Fruit fly (Drosophila melanogaster) whole organism, embryonic: Measurements from ENCODE around the gene CG10866.

Experiments used
- CG10959 ChIP-seq: fragments of 200-800 bp; sonication (Bioruptor generic); IDR thresholded peaks from 2 replicates; pipeline ENCODE4 v1.3.6; 2022; ENCODE audit warnings: missing biosample characterization, missing genetic modification characterization
- CG11695 ChIP-seq: fragments of 200-800 bp; sonication (Bioruptor generic); IDR thresholded peaks from 3 replicates; pipeline ENCODE4 v1.3.6; 2022; ENCODE audit warnings: missing biosample characterization, missing genetic modification characterization
- CG12155 ChIP-seq: fragments of 200-800 bp; sonication (Bioruptor generic); optimal IDR thresholded peaks from 3 replicates; lab custom pipeline; 2016; ENCODE audit warnings: missing biosample characterization, missing genetic modification characterization
- CG12219 ChIP-seq: fragments of 200-800 bp; sonication (Bioruptor generic); optimal IDR thresholded peaks from 3 replicates; lab custom pipeline; 2018; ENCODE audit warnings: missing biosample characterization, mild to moderate bottlenecking, missing genetic modification characterization
- CG15011 ChIP-seq: fragments of 200-800 bp; sonication (Bioruptor generic); optimal IDR thresholded peaks from 3 replicates; lab custom pipeline; 2018; ENCODE audit warnings: missing biosample characterization, mild to moderate bottlenecking, missing genetic modification characterization
- CG1529 ChIP-seq: fragments of 200-800 bp; sonication (Bioruptor generic); optimal IDR thresholded peaks from 3 replicates; lab custom pipeline; 2018; ENCODE audit warnings: missing biosample characterization, missing genetic modification characterization
- CG1647 ChIP-seq: fragments of 200-800 bp; sonication (Bioruptor generic); optimal IDR thresholded peaks from 3 replicates; lab custom pipeline; 2016; ENCODE audit warnings: missing biosample characterization, missing genetic modification characterization
- CG17361 ChIP-seq: fragments of 200-800 bp; sonication (Bioruptor generic); IDR thresholded peaks from 3 replicates; pipeline ENCODE4 v1.3.6; 2022; ENCODE audit warnings: missing biosample characterization, missing genetic modification characterization
- CG3847 ChIP-seq: fragments of 200-800 bp; sonication (Bioruptor generic); IDR thresholded peaks from 2 replicates; pipeline ENCODE4 v1.3.6; 2022; ENCODE audit warnings: missing biosample characterization, missing genetic modification characterization
- CG3995 ChIP-seq: fragments of 200-800 bp; sonication (Bioruptor generic); optimal IDR thresholded peaks from 3 replicates; lab custom pipeline; 2016; ENCODE audit warnings: missing biosample characterization, missing genetic modification characterization
- CG42726 ChIP-seq: fragments of 200-800 bp; sonication (Bioruptor generic); IDR thresholded peaks from 2 replicates; pipeline ENCODE4 v1.3.6; 2022; ENCODE audit warnings: missing biosample characterization, missing genetic modification characterization; ENCODE audit not compliant: partially characterized antibody
- CG4282 ChIP-seq: fragments of 200-800 bp; sonication (Bioruptor generic); optimal IDR thresholded peaks from 2 replicates; lab custom pipeline; 2016; ENCODE audit warnings: missing biosample characterization, missing genetic modification characterization
- CG4820 ChIP-seq: fragments of 200-800 bp; sonication (Bioruptor generic); optimal IDR thresholded peaks from 3 replicates; lab custom pipeline; 2016; ENCODE audit warnings: missing biosample characterization, missing genetic modification characterization
- CG6813 ChIP-seq: fragments of 200-800 bp; sonication (Bioruptor generic); optimal IDR thresholded peaks from 2 replicates; lab custom pipeline; 2017; ENCODE audit warnings: missing biosample characterization, missing genetic modification characterization, mild to moderate bottlenecking, moderate library complexity, missing genetic modification reagents
- CG7839 ChIP-seq: fragments of 200-800 bp; sonication (Bioruptor generic); optimal IDR thresholded peaks from 3 replicates; lab custom pipeline; 2018; ENCODE audit warnings: missing biosample characterization, mild to moderate bottlenecking, missing genetic modification characterization, moderate library complexity
- CG8290 ChIP-seq, 3 experiments: fragments of 200-800 bp; sonication (Bioruptor generic); optimal IDR thresholded peaks; 2 replicates each; lab custom pipeline; 2016 to 2019; ENCODE audit warnings: missing biosample characterization in 3 of 3, missing genetic modification characterization in 3 of 3, mild to moderate bottlenecking in 2 of 3, moderate library complexity in 1 of 3
- CG9797 ChIP-seq: fragments of 200-800 bp; sonication (Bioruptor generic); optimal IDR thresholded peaks from 3 replicates; lab custom pipeline; 2018; ENCODE audit warnings: missing biosample characterization, mild to moderate bottlenecking, missing genetic modification characterization
- CTCF ChIP-seq: fragments of 200-800 bp; sonication (Bioruptor generic); optimal IDR thresholded peaks from 2 replicates; lab custom pipeline; 2017; ENCODE audit warnings: missing biosample characterization, mild to moderate bottlenecking, missing genetic modification characterization, moderate library complexity
- D ChIP-seq, 2 experiments: fragments of 200-800 bp in 1 of 2; fragments of >200 bp in 1 of 2; sonication (Bioruptor generic) in 1 of 2; optimal IDR thresholded peaks; 2 replicates in 1 of 2; 3 replicates in 1 of 2; lab custom pipeline; 2017; ENCODE audit warnings: mild to moderate bottlenecking in 1 of 2, missing biosample characterization in 1 of 2, missing genetic modification characterization in 1 of 2, missing genetic modification reagents in 1 of 2
- Dad ChIP-seq: fragments of 200-800 bp; sonication (Bioruptor generic); optimal IDR thresholded peaks from 3 replicates; lab custom pipeline; 2016; ENCODE audit warnings: missing biosample characterization, missing genetic modification characterization
- Deaf1 ChIP-seq: fragments of 200-800 bp; optimal IDR thresholded peaks from 3 replicates; lab custom pipeline; 2019; ENCODE audit warnings: missing biosample characterization, mild to moderate bottlenecking, missing genetic modification characterization, moderate library complexity
- Dll ChIP-seq: fragments of 200-800 bp; sonication (Bioruptor generic); IDR thresholded peaks from 4 replicates; pipeline ENCODE4 v1.3.6; 2022; ENCODE audit warnings: missing biosample characterization, missing genetic modification characterization; ENCODE audit not compliant: partially characterized antibody
- Doc2 ChIP-seq: fragments of 200-800 bp; sonication (Bioruptor generic); IDR thresholded peaks from 2 replicates; pipeline ENCODE4 v1.3.6; 2022; ENCODE audit warnings: missing biosample characterization, missing genetic modification characterization
- H15 ChIP-seq: fragments of 200-800 bp; sonication (Bioruptor generic); IDR thresholded peaks from 3 replicates; pipeline ENCODE4 v1.3.6; 2022; ENCODE audit warnings: missing biosample characterization, missing genetic modification characterization
- Neu2 ChIP-seq: fragments of 200-800 bp; sonication (Bioruptor generic); optimal IDR thresholded peaks from 3 replicates; lab custom pipeline; 2016; ENCODE audit warnings: missing biosample characterization, missing genetic modification characterization, borderline replicate concordance
- Pdp1 ChIP-seq, 2 experiments: fragments of 200-800 bp; sonication (Bioruptor generic); optimal IDR thresholded peaks; 3 replicates each; lab custom pipeline; 2016; ENCODE audit warnings: missing biosample characterization in 2 of 2, missing genetic modification characterization in 2 of 2, mild to moderate bottlenecking in 1 of 2, moderate library complexity in 1 of 2
- Rfx ChIP-seq: fragments of 200-800 bp; sonication (Bioruptor generic); IDR thresholded peaks from 2 replicates; pipeline ENCODE4 v1.3.6; 2022; ENCODE audit warnings: missing biosample characterization, missing genetic modification characterization
- Sry-β ChIP-seq: fragments of 200-800 bp; sonication (Bioruptor generic); optimal IDR thresholded peaks from 2 replicates; lab custom pipeline; 2018; ENCODE audit warnings: missing biosample characterization, mild to moderate bottlenecking, missing genetic modification characterization, moderate library complexity
- Trl ChIP-seq, 3 experiments: fragments of >200 bp in 2 of 3; fragments of 200-800 bp in 1 of 3; sonication (Bioruptor generic) in 1 of 3; optimal IDR thresholded peaks; 2 replicates in 1 of 3; 3 replicates in 2 of 3; lab custom pipeline; 2016 to 2017; ENCODE audit warnings: missing biosample characterization in 1 of 3, missing genetic modification characterization in 1 of 3
- az2 ChIP-seq: fragments of 200-800 bp; sonication (Bioruptor generic); optimal IDR thresholded peaks from 3 replicates; lab custom pipeline; 2016; ENCODE audit warnings: missing biosample characterization, missing genetic modification characterization
- chinmo ChIP-seq: fragments of 200-800 bp; sonication (Bioruptor generic); IDR thresholded peaks from 4 replicates; pipeline ENCODE4 v1.3.6; 2022; ENCODE audit warnings: missing biosample characterization, missing genetic modification characterization; ENCODE audit not compliant: partially characterized antibody
- da ChIP-seq: fragments of 200-800 bp; sonication (Bioruptor generic); optimal IDR thresholded peaks from 2 replicates; lab custom pipeline; 2016; ENCODE audit warnings: missing biosample characterization, missing genetic modification characterization
- danr ChIP-seq: fragments of 200-800 bp; sonication (Bioruptor generic); IDR thresholded peaks from 2 replicates; pipeline ENCODE4 v1.3.6; 2022; ENCODE audit warnings: missing biosample characterization, missing genetic modification characterization
- emc ChIP-seq: fragments of 200-800 bp; sonication (Bioruptor generic); optimal IDR thresholded peaks from 2 replicates; lab custom pipeline; 2016; ENCODE audit warnings: missing biosample characterization, missing genetic modification characterization
- ems ChIP-seq: fragments of 200-800 bp; sonication (Bioruptor generic); optimal IDR thresholded peaks from 3 replicates; lab custom pipeline; 2016; ENCODE audit warnings: missing biosample characterization, missing genetic modification characterization
- eve ChIP-seq, 2 experiments: fragments of >200 bp; optimal IDR thresholded peaks; 2 replicates each; lab custom pipeline; 2017; ENCODE audit warnings: missing biosample characterization in 2 of 2, missing genetic modification characterization in 2 of 2
- ewg ChIP-seq: fragments of 200-800 bp; sonication (Bioruptor generic); optimal IDR thresholded peaks from 3 replicates; lab custom pipeline; 2017; ENCODE audit warnings: mild to moderate bottlenecking, missing biosample characterization, missing genetic modification reagents, missing genetic modification characterization
- gfzf ChIP-seq: fragments of 200-800 bp; sonication (Bioruptor generic); optimal IDR thresholded peaks from 2 replicates; lab custom pipeline; 2016; ENCODE audit warnings: missing biosample characterization, mild to moderate bottlenecking, missing genetic modification characterization, moderate library complexity
- ham ChIP-seq: fragments of 200-800 bp; sonication (Bioruptor generic); IDR thresholded peaks from 2 replicates; pipeline ENCODE4 v1.3.6; 2022; ENCODE audit warnings: missing biosample characterization, missing genetic modification characterization
- kah ChIP-seq: fragments of 200-800 bp; sonication (Bioruptor generic); optimal IDR thresholded peaks from 2 replicates; lab custom pipeline; 2018; ENCODE audit warnings: missing biosample characterization, mild to moderate bottlenecking, missing genetic modification characterization
- nerfin-1 ChIP-seq: fragments of 200-800 bp; sonication (Bioruptor generic); optimal IDR thresholded peaks from 3 replicates; lab custom pipeline; 2019; ENCODE audit warnings: missing biosample characterization, mild to moderate bottlenecking, missing genetic modification characterization, moderate library complexity
- oc ChIP-seq: fragments of 200-800 bp; sonication (Bioruptor generic); optimal IDR thresholded peaks from 2 replicates; lab custom pipeline; 2018; ENCODE audit warnings: missing biosample characterization, mild to moderate bottlenecking, missing genetic modification characterization, moderate library complexity
- pros ChIP-seq: fragments of 200-800 bp; sonication (Bioruptor generic); optimal IDR thresholded peaks from 3 replicates; lab custom pipeline; 2019; ENCODE audit warnings: missing biosample characterization, mild to moderate bottlenecking, missing genetic modification characterization, moderate library complexity
- sc ChIP-seq, 3 experiments: fragments of >200 bp in 2 of 3; fragments of 200-800 bp in 1 of 3; sonication (Bioruptor generic) in 1 of 3; optimal IDR thresholded peaks; 2 replicates in 2 of 3; 3 replicates in 1 of 3; lab custom pipeline; 2017; ENCODE audit warnings: mild to moderate bottlenecking in 1 of 3, missing biosample characterization in 1 of 3, missing genetic modification characterization in 1 of 3, missing genetic modification reagents in 1 of 3
- seq ChIP-seq: fragments of 200-800 bp; sonication (Bioruptor generic); IDR thresholded peaks from 2 replicates; pipeline ENCODE4 v1.3.6; 2022; ENCODE audit warnings: missing biosample characterization, missing genetic modification characterization
- slou ChIP-seq: fragments of 200-800 bp; sonication (Bioruptor generic); optimal IDR thresholded peaks from 3 replicates; lab custom pipeline; 2016; ENCODE audit warnings: missing biosample characterization, missing genetic modification characterization
- sqz ChIP-seq: fragments of 200-800 bp; sonication (Bioruptor generic); optimal IDR thresholded peaks from 3 replicates; lab custom pipeline; 2018; ENCODE audit warnings: missing biosample characterization, mild to moderate bottlenecking, missing genetic modification characterization
- ssp ChIP-seq: fragments of 200-800 bp; sonication (Bioruptor generic); IDR thresholded peaks from 2 replicates; pipeline ENCODE4 v1.3.6; 2022; ENCODE audit warnings: missing biosample characterization, missing genetic modification characterization
- toy ChIP-seq: fragments of 200-800 bp; sonication (Bioruptor generic); IDR thresholded peaks from 2 replicates; pipeline ENCODE4 v1.3.6; 2022; ENCODE audit warnings: missing biosample characterization, missing genetic modification characterization
- wek ChIP-seq: fragments of 200-800 bp; sonication (Bioruptor generic); optimal IDR thresholded peaks from 3 replicates; lab custom pipeline; 2018; ENCODE audit warnings: missing biosample characterization, mild to moderate bottlenecking, missing genetic modification characterization, moderate library complexity

Gene CG10866

DNA sequence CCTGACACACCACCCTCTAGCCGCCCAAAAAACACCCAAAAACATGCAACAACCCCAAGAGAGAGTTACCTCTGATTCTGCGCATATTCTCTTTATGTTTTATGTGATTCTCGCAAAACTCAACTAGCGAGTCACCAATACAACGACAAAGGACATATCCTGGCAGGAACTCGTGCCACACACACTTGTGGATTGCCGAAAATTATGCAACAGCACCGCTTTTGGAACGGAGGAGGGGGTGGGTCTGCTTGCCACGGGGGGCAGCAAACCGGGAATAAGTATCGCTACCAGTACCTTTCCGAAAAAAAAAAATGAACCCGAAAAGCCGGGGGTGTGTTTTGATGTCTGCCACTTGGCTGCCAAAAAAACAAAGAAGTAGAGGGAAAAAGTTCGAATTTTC, 27.3 kb upstream of the CG10866 start:
- TF ChIP-seq CG6813 (GFP tag; lab: Kevin White, UChicago): no peak
- TF ChIP-seq toy (GFP tag; lab: Robert Waterston, UW): no peak
- no peak for TF ChIP-seq seq (GFP tag; lab: Robert Waterston, UW)
- TF ChIP-seq danr: no peak
- no peak for TF ChIP-seq sc (optimal IDR thresholded peaks at IDR 0.05; lab: Kevin White, UChicago)
- TF ChIP-seq sc (GFP tag; optimal IDR thresholded peaks at IDR 0.05; lab: Kevin White, UChicago): no peak
- TF ChIP-seq Rfx (GFP tag; lab: Robert Waterston, UW): no peak
- no peak for TF ChIP-seq Neu2 (GFP tag; lab: Kevin White, UChicago)
- TF ChIP-seq chinmo: 0 out of 4 replicates have a peak, but pooled peaks have one; percentile 31
- TF ChIP-seq CG9797: no peak
- no peak for TF ChIP-seq CG3995 (GFP tag; lab: Kevin White, UChicago)
- TF ChIP-seq ham (GFP tag; lab: Robert Waterston, UW): no peak
- peak; percentile 31 for TF ChIP-seq CG12155
- TF ChIP-seq da (GFP tag; lab: Kevin White, UChicago): no peak
- no peak for TF ChIP-seq H15 (GFP tag; lab: Robert Waterston, UW)
- TF ChIP-seq CG7839 (tag; lab: Kevin White, UChicago): no peak
- no peak for TF ChIP-seq CG4282
- TF ChIP-seq Dad (GFP tag; lab: Kevin White, UChicago): no peak
- TF ChIP-seq CG12219 (GFP tag; lab: Kevin White, UChicago): no peak
- TF ChIP-seq Doc2 (GFP tag; lab: Robert Waterston, UW): no peak
- no peak for TF ChIP-seq oc (tag; lab: Kevin White, UChicago)
- TF ChIP-seq slou (GFP tag; lab: Kevin White, UChicago): no peak
- peak; percentile 72 for TF ChIP-seq sqz
- TF ChIP-seq CG15011 (GFP tag; lab: Kevin White, UChicago): no peak
- peak; percentile 80 for TF ChIP-seq ewg (GFP tag; lab: Kevin White, UChicago)
- TF ChIP-seq emc (GFP tag; lab: Kevin White, UChicago): no peak
- no peak for TF ChIP-seq CTCF
- TF ChIP-seq CG4820: no peak
- TF ChIP-seq CG1529 (GFP tag; lab: Kevin White, UChicago): no peak
- no peak for TF ChIP-seq wek (GFP tag; lab: Kevin White, UChicago)
- no peak for TF ChIP-seq CG42726 (GFP tag; lab: Robert Waterston, UW)
- TF ChIP-seq nerfin-1 (tag; lab: Kevin White, UChicago): peak; percentile 6
- TF ChIP-seq CG8290 (GFP tag; optimal IDR thresholded peaks at IDR 0.05; lab: Kevin White, UChicago): no peak
- no peak for TF ChIP-seq CG8290 (tag; optimal IDR thresholded peaks at IDR 0.05; lab: Kevin White, UChicago)
- TF ChIP-seq ssp (GFP tag; lab: Robert Waterston, UW): no peak
- TF ChIP-seq Trl (optimal IDR thresholded peaks at IDR 0.05; lab: Kevin White, UChicago): peak in 1 of 2 experiments; percentile 15
- TF ChIP-seq Trl (GFP tag; optimal IDR thresholded peaks at IDR 0.05; lab: Kevin White, UChicago): no peak
- peak; percentile 45 for TF ChIP-seq pros (GFP tag; lab: Kevin White, UChicago)
- TF ChIP-seq Deaf1: peak; percentile 19
- TF ChIP-seq ems: no peak
- no peak for TF ChIP-seq CG1647 (GFP tag; lab: Kevin White, UChicago)
- TF ChIP-seq D (optimal IDR thresholded peaks at IDR 0.05; lab: Kevin White, UChicago): no peak
- TF ChIP-seq D (GFP tag; optimal IDR thresholded peaks at IDR 0.05; lab: Kevin White, UChicago): no peak
- no peak for TF ChIP-seq CG11695 (GFP tag; lab: Robert Waterston, UW)
- no peak for TF ChIP-seq CG3847 (GFP tag; lab: Robert Waterston, UW)
- no peak for TF ChIP-seq az2 (GFP tag; lab: Kevin White, UChicago)
- no peak for TF ChIP-seq eve (GFP tag; optimal IDR thresholded peaks at IDR 0.05; lab: Kevin White, UChicago)
- TF ChIP-seq CG17361: no peak
- no peak for TF ChIP-seq Dll (GFP tag; lab: Robert Waterston, UW)
- TF ChIP-seq gfzf (GFP tag; lab: Kevin White, UChicago): no peak
- no peak for TF ChIP-seq Sry-β (GFP tag; lab: Kevin White, UChicago)
- TF ChIP-seq kah (GFP tag; lab: Kevin White, UChicago): peak; percentile 18
- no peak for TF ChIP-seq CG10959 (GFP tag; lab: Robert Waterston, UW)
- peak in 1 of 2 experiments; percentile 90 for TF ChIP-seq Pdp1 (GFP tag; optimal IDR thresholded peaks at IDR 0.05; lab: Kevin White, UChicago)
